Worm (Caenorhabditis elegans) whole organism, L2 larva: ENCODE data around the gene dbl-1.

Source experiments
- F13H6.1 ChIP-seq: sonication (generic microtip); optimal IDR thresholded peaks from 2 replicates; lab custom pipeline; 2016; ENCODE audit warnings: missing genetic modification characterization, missing compliant biosample characterization
- ZK546.5 ChIP-seq: sonication (generic microtip); optimal IDR thresholded peaks from 2 replicates; lab custom pipeline; 2017; ENCODE audit warnings: missing biosample characterization, missing genetic modification characterization
- alr-1 ChIP-seq: fragments of 150-350 bp; optimal IDR thresholded peaks from 2 replicates; lab custom pipeline; 2014; ENCODE audit warnings: missing biosample characterization, missing genetic modification characterization
- ama-1 ChIP-seq: fragments of 150-350 bp; optimal IDR thresholded peaks from 2 replicates; lab custom pipeline; 2018; ENCODE audit warnings: inconsistent platforms
- blmp-1 ChIP-seq: sonication (generic microtip); optimal IDR thresholded peaks from 2 replicates; lab custom pipeline; 2017; ENCODE audit warnings: missing genetic modification characterization, mild to moderate bottlenecking, missing compliant biosample characterization, antibody characterized with exemption, moderate library complexity; ENCODE audit not compliant: insufficient read depth
- ceh-16 ChIP-seq: fragments of 150-350 bp; optimal IDR thresholded peaks from 2 replicates; lab custom pipeline; 2014; ENCODE audit warnings: missing biosample characterization, missing genetic modification characterization
- ceh-82 ChIP-seq: fragments of 150-350 bp; optimal IDR thresholded peaks from 2 replicates; lab custom pipeline; 2014; ENCODE audit warnings: missing biosample characterization, missing genetic modification characterization
- crh-2 ChIP-seq: sonication (generic microtip); optimal IDR thresholded peaks from 2 replicates; lab custom pipeline; 2017; ENCODE audit warnings: missing biosample characterization, missing genetic modification characterization
- dmd-4 ChIP-seq: sonication (generic microtip); optimal IDR thresholded peaks from 2 replicates; lab custom pipeline; 2017; ENCODE audit warnings: missing biosample characterization, missing genetic modification characterization
- egl-27 ChIP-seq: sonication (generic microtip); optimal IDR thresholded peaks from 3 replicates; lab custom pipeline; 2017; ENCODE audit warnings: missing biosample characterization, missing genetic modification reagents, missing genetic modification characterization
- elt-1 ChIP-seq: fragments of 150-350 bp; optimal IDR thresholded peaks from 2 replicates; lab custom pipeline; 2014; ENCODE audit warnings: missing biosample characterization, missing genetic modification characterization
- elt-3 ChIP-seq: sonication (generic microtip); optimal IDR thresholded peaks from 2 replicates; lab custom pipeline; 2017; ENCODE audit warnings: missing biosample characterization, missing genetic modification characterization
- fos-1 ChIP-seq: fragments of 150-350 bp; optimal IDR thresholded peaks from 2 replicates; lab custom pipeline; 2014; ENCODE audit warnings: missing biosample characterization, missing genetic modification characterization
- lin-11 ChIP-seq: fragments of 150-350 bp; sonication (generic microtip); optimal IDR thresholded peaks from 2 replicates; lab custom pipeline; 2014; ENCODE audit warnings: missing biosample characterization, missing genetic modification characterization, inconsistent platforms, mixed read lengths
- lin-13 ChIP-seq: fragments of 150-350 bp; optimal IDR thresholded peaks from 2 replicates; lab custom pipeline; 2014; ENCODE audit warnings: missing biosample characterization, missing genetic modification reagents, missing genetic modification characterization
- lin-39 ChIP-seq: fragments of 150-350 bp; optimal IDR thresholded peaks from 2 replicates; lab custom pipeline; 2014; ENCODE audit warnings: missing biosample characterization, missing genetic modification reagents, missing genetic modification characterization
- lsy-2 ChIP-seq, 2 experiments: fragments of 150-350 bp in 1 of 2; sonication (generic microtip) in 1 of 2; optimal IDR thresholded peaks; 2 replicates each; lab custom pipeline; 2014 to 2017; ENCODE audit warnings: missing biosample characterization in 2 of 2, missing genetic modification characterization in 2 of 2
- mab-5 ChIP-seq: fragments of 150-350 bp; optimal IDR thresholded peaks from 2 replicates; lab custom pipeline; 2014; ENCODE audit warnings: missing biosample characterization, missing genetic modification characterization
- mbf-1 ChIP-seq: sonication (generic microtip); optimal IDR thresholded peaks from 2 replicates; lab custom pipeline; 2017; ENCODE audit warnings: missing biosample characterization, missing genetic modification characterization
- mdl-1 ChIP-seq, 2 experiments: fragments of 150-350 bp in 1 of 2; sonication (generic microtip) in 1 of 2; optimal IDR thresholded peaks; 2 replicates each; lab custom pipeline; 2017; ENCODE audit warnings: missing biosample characterization in 2 of 2, missing genetic modification characterization in 2 of 2
- nhr-11 ChIP-seq: fragments of 150-350 bp; optimal IDR thresholded peaks from 2 replicates; lab custom pipeline; 2014; ENCODE audit warnings: missing biosample characterization, missing genetic modification characterization
- nhr-12 ChIP-seq: fragments of 150-350 bp; optimal IDR thresholded peaks from 2 replicates; lab custom pipeline; 2014; ENCODE audit warnings: missing biosample characterization, missing genetic modification characterization
- nhr-129 ChIP-seq: fragments of 150-350 bp; optimal IDR thresholded peaks from 2 replicates; lab custom pipeline; 2014; ENCODE audit warnings: missing biosample characterization, missing genetic modification characterization
- nhr-21 ChIP-seq: fragments of 150-350 bp; optimal IDR thresholded peaks from 2 replicates; lab custom pipeline; 2014; ENCODE audit warnings: missing biosample characterization, missing genetic modification characterization
- nhr-23 ChIP-seq: fragments of 150-350 bp; optimal IDR thresholded peaks from 2 replicates; lab custom pipeline; 2014; ENCODE audit warnings: missing biosample characterization, missing genetic modification reagents, missing genetic modification characterization
- nhr-237 ChIP-seq: fragments of 150-350 bp; optimal IDR thresholded peaks from 2 replicates; lab custom pipeline; 2014; ENCODE audit warnings: missing biosample characterization, missing genetic modification characterization
- nhr-25 ChIP-seq: fragments of 150-350 bp; sonication (generic microtip); optimal IDR thresholded peaks from 3 replicates; lab custom pipeline; 2014; ENCODE audit warnings: missing biosample characterization, missing genetic modification characterization
- nhr-77 ChIP-seq: fragments of 150-350 bp; optimal IDR thresholded peaks from 2 replicates; lab custom pipeline; 2014; ENCODE audit warnings: missing biosample characterization, missing genetic modification characterization
- peb-1 ChIP-seq: fragments of 150-350 bp; optimal IDR thresholded peaks from 2 replicates; lab custom pipeline; 2014; ENCODE audit warnings: missing biosample characterization, missing genetic modification characterization
- sem-4 ChIP-seq: fragments of 150-350 bp; optimal IDR thresholded peaks from 2 replicates; lab custom pipeline; 2014; ENCODE audit warnings: missing biosample characterization, missing genetic modification reagents, missing genetic modification characterization
- snpc-4 ChIP-seq: fragments of 150-350 bp; optimal IDR thresholded peaks from 2 replicates; lab custom pipeline; 2014; ENCODE audit warnings: missing biosample characterization, missing genetic modification characterization
- unc-39 ChIP-seq: fragments of 150-350 bp; optimal IDR thresholded peaks from 2 replicates; lab custom pipeline; 2014; ENCODE audit warnings: missing biosample characterization, missing genetic modification characterization
- unc-55 ChIP-seq: fragments of 150-350 bp; sonication (generic microtip); optimal IDR thresholded peaks from 3 replicates; lab custom pipeline; 2014; ENCODE audit warnings: missing biosample characterization, missing genetic modification reagents, missing genetic modification characterization
- ztf-1 ChIP-seq: fragments of 200-800 bp; sonication (Bioruptor generic); conservative IDR thresholded peaks from 2 replicates; pipeline ENCODE4 v1.3.6; 2022; ENCODE audit warnings: missing genetic modification characterization, missing compliant biosample characterization
- ztf-4 ChIP-seq: fragments of 150-350 bp; optimal IDR thresholded peaks from 2 replicates; lab custom pipeline; 2014; ENCODE audit warnings: missing biosample characterization, missing genetic modification characterization

Gene dbl-1

DNA sequence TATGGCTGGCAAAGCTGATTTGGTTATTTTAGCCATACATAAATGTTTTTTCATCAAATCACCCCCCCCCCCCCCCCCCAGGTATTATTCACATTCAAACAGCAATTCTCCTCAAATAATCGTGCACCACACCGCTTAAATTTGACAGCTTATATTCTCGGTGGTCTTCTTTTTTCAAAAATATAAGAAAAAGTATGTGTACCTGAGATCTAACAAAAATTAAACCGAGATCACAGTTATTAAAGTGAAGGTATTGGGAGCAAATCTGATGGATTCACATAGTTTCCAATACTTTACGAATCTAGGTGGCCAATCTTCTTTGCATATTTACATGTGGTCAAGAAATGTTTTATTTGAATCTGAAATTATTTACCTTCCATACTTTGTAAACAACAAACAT, 22.2 kb downstream of the dbl-1 start, which contains the start of gene ZC404.15:
Gene ZC404.15 (plus strand): TSS at position 301 of the 400 bp plus-strand sequence.
- no peak for TF ChIP-seq fos-1 (tag; lab: Kevin White, UChicago)
- TF ChIP-seq lsy-2 (tag; optimal IDR thresholded peaks at IDR 0.05; lab: Kevin White, UChicago) = no peak
- TF ChIP-seq alr-1 (tag; lab: Kevin White, UChicago) = no peak
- no peak for TF ChIP-seq mbf-1 (tag; lab: Kevin White, UChicago)
- TF ChIP-seq nhr-237 = no peak
- no peak for TF ChIP-seq lin-13 (GFP tag; lab: Kevin White, UChicago)
- TF ChIP-seq unc-39 (tag; lab: Kevin White, UChicago) = no peak

DNA sequence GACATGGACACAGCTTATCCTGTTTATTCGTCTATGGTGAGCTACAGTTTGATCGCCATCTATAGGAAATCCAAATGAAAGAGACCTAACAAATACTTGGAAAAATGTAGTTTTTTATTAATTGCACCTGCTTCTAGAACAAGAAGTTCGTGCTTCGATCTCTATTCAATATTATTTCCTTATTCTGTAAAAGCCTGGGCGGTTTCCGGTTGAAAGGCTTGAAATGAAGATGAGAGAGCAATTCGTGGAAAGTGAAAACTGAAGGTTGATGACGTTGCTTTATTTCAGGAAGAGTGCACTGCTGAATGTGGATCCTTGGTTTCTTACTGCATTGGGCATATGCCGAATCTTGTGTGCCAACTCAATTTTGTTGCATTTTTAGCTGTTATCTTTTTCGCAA, 22.7 kb downstream of the dbl-1 start:
- TF ChIP-seq unc-55 (GFP tag; lab: Kevin White, UChicago) (no peak), crh-2 (tag; lab: Kevin White, UChicago) (no peak), ZK546.5 (tag; lab: Kevin White, UChicago) (no peak), nhr-237 (no peak), elt-1 (tag; lab: Kevin White, UChicago) (no peak), ceh-16 (tag; lab: Kevin White, UChicago) (no peak), nhr-25 (tag; lab: Kevin White, UChicago) (no peak), ztf-1 (GFP tag; lab: Robert Waterston, UW) (no peak), ztf-4 (tag; lab: Kevin White, UChicago) (no peak), mdl-1 (tag; optimal IDR thresholded peaks at IDR 0.05; lab: Kevin White, UChicago) (no peak), blmp-1 (tag; lab: Kevin White, UChicago) (no peak), nhr-11 (no peak), nhr-21 (tag; lab: Kevin White, UChicago) (no peak), mbf-1 (tag; lab: Kevin White, UChicago) (no peak), nhr-77 (tag; lab: Kevin White, UChicago) (no peak), nhr-129 (tag; lab: Kevin White, UChicago) (no peak), lin-11 (no peak)

DNA sequence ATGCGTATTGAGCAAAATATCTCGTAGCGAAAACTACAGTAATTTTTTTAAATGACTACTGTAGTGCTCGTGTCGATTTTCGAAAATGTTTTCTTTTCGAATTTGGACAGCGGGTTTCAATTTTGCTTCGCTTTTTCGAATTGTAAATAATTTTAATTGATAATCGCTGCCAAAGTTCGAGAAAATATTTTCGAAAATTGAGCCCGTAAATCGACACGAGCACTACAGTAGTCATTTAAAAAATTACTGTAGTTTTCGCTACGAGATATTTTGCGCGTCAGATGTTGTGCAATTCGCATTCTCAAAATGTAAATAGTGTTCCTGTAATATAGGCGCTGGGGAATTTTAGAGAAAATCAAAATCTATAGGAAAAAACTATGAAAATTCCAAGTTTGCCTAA, 24.3 kb downstream of the dbl-1 start:
- TF ChIP-seq nhr-25 (tag; lab: Kevin White, UChicago) (no peak), F13H6.1 (no peak), lin-11 (no peak), elt-3 (tag; lab: Kevin White, UChicago) (no peak), nhr-237 (no peak), crh-2 (tag; lab: Kevin White, UChicago) (no peak), ama-1 (no peak), mbf-1 (tag; lab: Kevin White, UChicago) (no peak), unc-39 (tag; lab: Kevin White, UChicago) (no peak), nhr-21 (tag; lab: Kevin White, UChicago) (no peak)
- TF ChIP-seq, all 48 proteins: peak for 0

DNA sequence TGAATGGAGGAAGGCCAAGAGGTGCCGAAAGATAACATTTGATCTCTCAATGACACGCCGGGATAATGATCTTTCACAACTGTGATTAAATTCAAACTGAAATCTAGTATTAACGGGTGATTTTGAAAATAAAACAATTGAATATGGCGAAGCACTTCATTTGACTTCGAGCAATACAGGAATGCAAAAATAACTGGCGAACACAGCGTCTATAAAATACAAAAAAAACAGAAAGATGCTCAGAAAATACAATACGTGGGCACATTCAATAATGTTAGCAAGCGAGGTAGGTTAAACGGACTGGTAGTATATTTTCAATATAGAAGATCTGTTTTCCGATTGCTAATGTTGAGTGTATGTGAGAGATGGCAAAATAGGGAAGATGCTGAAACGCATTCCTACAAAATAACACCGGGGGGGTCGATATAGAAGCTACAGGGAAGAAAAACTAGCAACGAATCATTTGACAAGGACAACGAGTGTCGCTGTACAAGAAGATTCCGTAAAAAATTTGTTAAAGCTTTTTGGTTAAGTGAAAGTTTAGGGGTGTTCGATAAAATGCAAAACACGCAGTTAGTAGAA, 25.2 kb downstream of the dbl-1 start:
- TF ChIP-seq mab-5 (tag; lab: Kevin White, UChicago) = no peak
- TF ChIP-seq nhr-23 (tag; lab: Kevin White, UChicago) = no peak
- TF ChIP-seq snpc-4 (tag; lab: Kevin White, UChicago) = no peak
- no peak for TF ChIP-seq alr-1 (tag; lab: Kevin White, UChicago)
- TF ChIP-seq nhr-12 = no peak
- no peak for TF ChIP-seq peb-1 (tag; lab: Kevin White, UChicago)
- no peak for TF ChIP-seq elt-3 (tag; lab: Kevin White, UChicago)
- no peak for TF ChIP-seq lsy-2 (tag; optimal IDR thresholded peaks at IDR 0.05; lab: Kevin White, UChicago)
- TF ChIP-seq nhr-25 (tag; lab: Kevin White, UChicago) = no peak
- TF ChIP-seq blmp-1 (tag; lab: Kevin White, UChicago) = no peak
- TF ChIP-seq mdl-1 (tag; optimal IDR thresholded peaks at IDR 0.05; lab: Kevin White, UChicago) = no peak
- no peak for TF ChIP-seq lin-39
- no peak for TF ChIP-seq ztf-1 (GFP tag; lab: Robert Waterston, UW)
- no peak for TF ChIP-seq dmd-4
- no peak for TF ChIP-seq egl-27 (tag; lab: Kevin White, UChicago)
- TF ChIP-seq nhr-11 = no peak
- no peak for TF ChIP-seq sem-4
- no peak for TF ChIP-seq ceh-82 (tag; lab: Kevin White, UChicago)
